Worm (Caenorhabditis elegans) whole organism, L2 larva: Measurements from ENCODE around the gene zip-8.

Source experiments
- nhr-12 ChIP-seq: fragments of 150-350 bp; optimal IDR thresholded peaks from 2 replicates; lab custom pipeline; 2014; ENCODE audit warnings: missing biosample characterization, missing genetic modification characterization
- zag-1 ChIP-seq: fragments of 150-350 bp; optimal IDR thresholded peaks from 2 replicates; lab custom pipeline; 2014; ENCODE audit warnings: missing biosample characterization, missing genetic modification characterization

DNA sequence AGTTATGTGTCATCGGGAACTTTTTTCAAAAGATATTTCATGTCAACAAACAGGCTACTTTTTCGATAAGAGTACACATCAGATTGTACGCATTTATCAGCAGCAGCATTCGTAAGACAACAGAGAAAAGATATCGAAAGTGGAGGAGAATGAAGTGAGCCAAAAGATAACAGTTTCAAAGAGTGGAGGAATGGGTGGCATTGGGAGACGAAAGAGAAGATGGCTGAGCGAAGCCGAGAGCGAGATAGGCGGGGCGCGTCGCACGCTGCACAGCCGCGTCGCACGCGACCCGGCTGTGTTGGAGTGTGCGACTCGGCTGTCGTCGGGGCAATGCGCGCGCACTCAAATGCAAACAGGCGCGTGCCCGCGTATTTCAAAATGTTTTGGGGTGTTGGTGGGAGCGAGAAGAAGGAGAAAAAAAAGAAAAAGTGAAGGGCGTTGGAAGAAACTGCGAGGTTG lies 14.6 kb upstream of the zip-8 start:
- peak; percentile 73 for TF ChIP-seq zag-1 (tag; lab: Kevin White, UChicago)
- no peak for TF ChIP-seq nhr-12 (tag; lab: Kevin White, UChicago)
